Fruit fly (Drosophila melanogaster) whole organism: ENCODE measurements around the gene CG11349.

Experiments
- Dll ChIP-seq: fragments of >200 bp; optimal IDR thresholded peaks from 2 replicates; lab custom pipeline; 2017
- pan ChIP-seq: fragments of >200 bp; optimal IDR thresholded peaks from 2 replicates; lab custom pipeline; 2017
- psq ChIP-seq: fragments of >200 bp; optimal IDR thresholded peaks from 2 replicates; lab custom pipeline; 2017
- usp ChIP-seq: fragments of >200 bp; optimal IDR thresholded peaks from 2 replicates; lab custom pipeline; 2017; ENCODE audit warnings: missing biosample characterization, missing genetic modification characterization, mixed read lengths

- TF ChIP-seq Dll (lab: Kevin White, UChicago) (no peak), pan (lab: Kevin White, UChicago) (no peak), usp (no peak), psq (lab: Kevin White, UChicago) (no peak)
These were observed 2.1 kb downstream of the CG11349 start for dm6 chr3L:4474946-4475470.
